Fruit fly (Drosophila melanogaster): ENCODE data around the gene att-ORFB.
A peak's percentile ranks its signal among the peaks of the same experiment; 100 is the strongest.

The att-ORFB gene

DNA sequence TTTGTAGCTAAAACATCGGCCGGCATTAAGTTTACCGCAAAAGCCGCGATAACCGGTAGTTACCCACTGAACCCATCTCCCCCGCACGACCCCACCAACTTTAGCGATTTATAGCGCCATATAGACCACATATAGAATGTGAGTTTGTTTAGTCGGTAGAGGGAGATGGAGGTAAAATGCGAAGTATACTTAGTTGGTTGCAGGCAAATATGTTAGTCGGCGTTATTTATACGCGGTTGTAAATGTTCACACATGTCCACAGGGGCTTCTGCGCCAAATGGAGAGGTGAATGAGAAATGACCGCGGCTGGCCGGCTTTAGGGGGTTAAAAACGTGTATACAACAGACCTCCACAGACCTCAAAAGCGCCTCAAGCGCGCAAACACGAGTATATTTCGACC, 8.5 kb downstream of the att-ORFB start:
- peak; percentile 62 for TF ChIP-seq svp (GFP tag)
- peak; percentile 31; the same call in 1 of the 3 replicates for TF ChIP-seq CG6163 (GFP tag; IDR thresholded peaks at IDR 0.05)
- no peak for TF ChIP-seq net (GFP tag; optimal IDR thresholded peaks at IDR 0.05)
- TF ChIP-seq eg (GFP tag; IDR thresholded peaks at IDR 0.05), result peak; percentile 45; the same call in 1 of the 3 replicates
- TF ChIP-seq fkh (GFP tag; optimal IDR thresholded peaks at IDR 0.05), result peak; percentile 54

DNA sequence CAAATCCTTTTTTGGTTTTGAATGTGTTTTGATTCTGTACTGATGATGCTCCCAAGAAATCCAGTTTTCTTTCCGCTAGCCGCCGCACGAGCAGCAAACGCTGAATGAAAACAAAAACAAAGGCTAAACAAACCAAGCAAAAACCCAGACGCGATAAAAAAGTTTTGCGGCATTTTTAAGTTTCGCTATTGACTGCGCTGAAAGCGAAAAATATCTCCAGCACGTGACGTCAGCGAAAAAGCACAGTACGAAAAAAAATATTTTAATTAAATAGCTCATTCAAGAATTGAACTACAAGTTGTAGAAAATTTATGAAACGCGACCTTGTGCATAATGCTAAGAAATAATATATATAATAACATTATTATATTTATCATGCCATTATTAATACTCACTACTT, 9.2 kb downstream of the att-ORFB start:
- TF ChIP-seq OdsH (GFP tag; optimal IDR thresholded peaks at IDR 0.05) (peak; percentile 17), CG4318 (GFP tag; optimal IDR thresholded peaks at IDR 0.05) (no peak)

DNA sequence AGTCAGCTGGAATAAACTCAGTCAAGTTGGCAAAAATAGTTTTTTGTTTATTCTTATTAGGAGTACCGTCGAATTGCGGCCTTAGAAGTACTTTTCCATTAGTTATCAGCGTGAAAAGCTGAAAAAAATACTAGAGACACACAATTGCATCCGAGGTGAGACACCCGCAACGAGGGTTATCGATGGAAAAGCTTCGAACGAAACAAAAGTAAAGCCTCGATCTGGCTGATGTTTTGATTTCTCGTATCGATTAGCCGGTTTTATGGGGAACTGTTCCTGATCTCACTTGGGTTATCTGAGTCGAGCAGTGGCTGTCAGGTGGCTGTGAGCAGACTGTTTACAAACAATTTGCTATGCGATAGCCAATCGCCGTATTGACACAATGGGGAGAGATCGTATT, 10.5 kb downstream of the att-ORFB start:
- TF ChIP-seq CG3919 (GFP tag; optimal IDR thresholded peaks at IDR 0.05), result no peak
- TF ChIP-seq svp (GFP tag), result peak; percentile 99
- TF ChIP-seq fkh (GFP tag; optimal IDR thresholded peaks at IDR 0.05), result peak; percentile 15

DNA sequence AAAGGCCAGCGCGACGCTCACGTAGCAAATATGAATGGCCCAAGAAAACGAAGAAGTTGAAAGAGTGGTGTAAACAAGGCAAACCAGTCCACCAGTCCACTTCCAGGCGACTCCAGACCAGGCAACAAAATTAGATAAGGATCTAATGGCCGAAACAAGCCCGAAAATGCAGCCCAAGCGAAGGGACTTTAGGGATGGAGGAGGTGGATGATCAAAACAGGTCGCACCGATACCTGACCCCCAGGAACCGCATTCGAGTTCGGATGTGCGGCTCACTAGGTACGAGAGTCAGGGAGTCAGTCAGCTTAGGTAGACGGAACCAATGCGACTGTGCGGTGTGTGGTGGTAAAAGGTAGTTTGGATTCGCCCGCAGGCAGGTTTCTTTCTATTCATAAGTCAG, 11.0 kb downstream of the att-ORFB start:
- TF ChIP-seq OdsH (GFP tag; optimal IDR thresholded peaks at IDR 0.05) (no peak), Eip78C (GFP tag) (peak; percentile 23)

DNA sequence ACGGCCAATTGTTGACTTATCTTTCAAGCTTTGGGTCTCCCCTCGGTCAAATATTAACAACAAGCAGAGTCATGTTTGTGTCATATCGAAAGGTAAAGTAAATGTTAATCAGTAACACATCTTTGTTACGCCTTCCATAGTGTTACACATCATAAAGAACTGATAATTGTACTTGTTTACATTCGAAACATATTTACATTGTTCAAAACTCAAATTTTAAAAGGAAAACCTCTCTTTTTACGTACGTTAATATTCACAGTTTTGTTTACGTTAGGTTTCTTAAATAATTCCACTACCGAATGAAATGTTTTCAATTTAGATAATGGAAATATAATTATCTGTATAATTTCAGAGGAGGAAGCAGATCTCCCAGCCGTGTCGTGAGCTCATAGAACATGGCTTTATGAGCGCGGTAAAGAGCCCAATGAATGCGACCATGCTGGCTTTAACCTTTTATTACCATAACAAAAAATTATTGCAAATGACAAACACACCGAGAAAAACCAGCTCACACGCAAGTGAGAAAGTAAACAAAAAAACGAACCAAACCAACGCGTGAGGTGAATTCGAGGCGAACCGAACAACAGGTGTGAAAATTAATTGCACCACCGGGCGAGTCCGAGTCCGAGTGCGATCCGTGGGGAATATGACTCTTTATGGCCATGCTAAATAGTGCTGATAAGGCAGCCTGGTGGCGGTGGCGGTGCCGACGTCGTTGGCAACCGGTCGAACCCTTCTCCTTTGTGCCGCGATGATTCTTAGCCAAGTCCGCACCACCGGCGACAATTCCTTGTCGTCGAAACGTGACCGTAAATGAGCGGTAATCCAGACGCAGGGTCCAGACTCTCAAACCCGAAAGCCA, 11.7 kb downstream of the att-ORFB start:
- TF ChIP-seq Eip78C (GFP tag), result peak; percentile 70
- TF ChIP-seq eg (GFP tag; IDR thresholded peaks at IDR 0.05), result no peak
- TF ChIP-seq CG6163 (GFP tag; IDR thresholded peaks at IDR 0.05), result 0 out of 3 replicates have a peak, but pooled peaks have one; percentile 8
- TF ChIP-seq lz (GFP tag; optimal IDR thresholded peaks at IDR 0.05), result no peak
- TF ChIP-seq CG31627 (GFP tag; optimal IDR thresholded peaks at IDR 0.05), result no peak
- TF ChIP-seq esn (GFP tag; optimal IDR thresholded peaks at IDR 0.05), result peak; percentile 12
- peak; percentile 76 for TF ChIP-seq fkh (GFP tag; optimal IDR thresholded peaks at IDR 0.05)
- TF ChIP-seq svp (GFP tag), result peak; percentile 41
- peak; percentile 32 for TF ChIP-seq CG1621 (tag; optimal IDR thresholded peaks at IDR 0.05)
- TF ChIP-seq CG15336 (GFP tag; IDR thresholded peaks at IDR 0.05), result 0 out of 2 replicates have a peak, but pooled peaks have one; percentile 19

DNA sequence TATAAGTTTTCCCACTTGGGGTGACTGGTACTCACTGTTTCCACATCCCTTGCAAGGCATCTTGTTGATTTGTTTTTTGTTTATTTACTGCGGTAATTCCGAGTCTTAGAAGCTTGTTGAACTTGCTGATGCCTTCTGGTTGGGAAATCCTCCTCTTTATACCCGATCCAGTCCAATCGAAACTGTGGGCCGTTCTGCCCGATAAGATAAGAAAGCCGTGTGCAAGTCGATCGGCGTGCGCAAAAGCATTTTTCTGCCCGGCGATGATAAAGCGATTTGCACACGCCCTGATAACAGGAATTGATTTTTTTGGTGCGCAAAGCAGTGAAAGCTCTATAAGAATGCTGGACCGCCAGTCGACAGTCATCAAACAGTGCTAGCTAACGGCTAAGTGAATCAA, 19.6 kb downstream of the att-ORFB start, which contains the start of the genes MtnE and MtnD:
MtnE (minus strand) TSS at position 130 of the 400 bp plus-strand sequence.
MtnD (plus strand) TSS at position 388 of the 400 bp plus-strand sequence.
- TF ChIP-seq Eip78C (GFP tag), result peak; percentile 69
- TF ChIP-seq CG31627 (GFP tag; optimal IDR thresholded peaks at IDR 0.05), result no peak
- peak; percentile 88 for TF ChIP-seq svp (GFP tag)
- TF ChIP-seq CG3919 (GFP tag; optimal IDR thresholded peaks at IDR 0.05), result peak; percentile 16
- TF ChIP-seq vri (GFP tag; optimal IDR thresholded peaks at IDR 0.05), result peak; percentile 29

DNA sequence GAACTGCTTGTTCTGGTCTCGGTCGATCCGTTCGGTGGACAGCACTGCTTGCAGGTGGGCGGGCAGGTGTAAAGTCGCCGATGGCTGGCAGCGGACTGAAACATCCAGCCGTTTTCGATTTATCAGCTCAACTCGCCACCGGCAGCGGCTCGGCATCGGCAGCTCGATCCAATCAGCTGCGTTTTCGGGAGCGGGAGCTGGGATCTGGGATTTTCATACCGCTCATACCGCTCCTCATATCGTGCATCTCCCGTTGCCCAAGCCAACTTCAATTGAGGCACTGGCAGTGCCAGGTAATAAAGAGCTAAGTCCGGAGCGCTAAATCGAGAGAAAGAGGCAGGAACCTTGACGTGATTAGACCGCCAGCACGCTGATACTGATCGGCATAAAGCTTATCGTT, 41.8 kb downstream of the att-ORFB start, which contains the start of gene MFS9:
MFS9 (minus strand) TSS at position 101 of the 400 bp plus-strand sequence.
- TF ChIP-seq CG15336 (GFP tag; IDR thresholded peaks at IDR 0.05) (no peak), CG8119 (GFP tag; IDR thresholded peaks at IDR 0.05) (no peak)

DNA sequence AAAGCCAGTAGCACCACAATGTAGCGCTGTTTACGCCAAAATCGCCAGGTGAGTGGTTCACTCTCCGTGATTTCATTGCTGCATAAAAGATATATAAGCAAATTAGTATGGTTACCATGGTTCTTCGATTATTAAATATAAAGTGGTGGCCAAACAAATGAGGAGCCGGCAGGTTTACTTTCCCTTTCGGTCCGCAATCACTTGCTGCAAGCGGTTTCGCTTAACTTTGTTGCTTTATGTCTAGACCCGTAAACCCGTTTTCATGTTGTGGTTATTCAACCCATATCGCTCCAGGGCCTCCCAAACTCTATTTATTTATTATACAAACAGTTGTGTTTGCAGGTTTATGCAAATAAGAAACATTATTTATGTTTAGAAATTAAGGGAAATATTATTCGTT, 44.8 kb downstream of the att-ORFB start:
- peak; percentile 74 for TF ChIP-seq dsx (GFP tag; optimal IDR thresholded peaks at IDR 0.05; ENCODE audit: poor library complexity, severe bottlenecking)
- peak; percentile 16 for TF ChIP-seq Blimp-1 (GFP tag; optimal IDR thresholded peaks at IDR 0.05)
- TF ChIP-seq CG10669 (GFP tag; optimal IDR thresholded peaks at IDR 0.05), result no peak
- TF ChIP-seq Eip78C (GFP tag), result peak; percentile 31

DNA sequence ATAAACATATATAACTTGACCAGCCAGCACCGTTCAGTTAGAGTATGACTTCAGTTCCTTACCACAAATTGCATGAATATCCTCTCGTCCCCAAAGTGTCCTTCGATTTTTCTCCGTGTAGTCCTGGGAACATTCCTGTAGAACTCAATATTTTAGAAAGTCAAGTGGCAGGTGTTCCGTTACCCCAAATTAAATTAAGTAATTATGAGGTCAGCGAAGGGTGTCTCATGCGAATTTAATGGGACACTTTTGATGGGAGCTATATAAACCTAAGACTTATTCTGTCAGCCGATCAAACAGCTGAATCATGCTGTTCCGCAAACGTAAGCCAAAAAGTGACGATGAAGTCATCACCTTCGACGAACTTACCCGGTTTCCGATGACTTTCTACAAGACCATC, 49.7 kb downstream of the att-ORFB start, which contains the start of gene Or92a:
Or92a (plus strand) TSS at position 301 of the 400 bp plus-strand sequence.
- TF ChIP-seq CG10631 (GFP tag; optimal IDR thresholded peaks at IDR 0.05), result no peak
- no peak for TF ChIP-seq Sox14 (GFP tag; optimal IDR thresholded peaks at IDR 0.05)
- no peak for TF ChIP-seq Lpt (GFP tag; optimal IDR thresholded peaks at IDR 0.05)
- TF ChIP-seq CG32006 (GFP tag; optimal IDR thresholded peaks at IDR 0.05), result no peak
- no peak for TF ChIP-seq Hr38 (GFP tag; optimal IDR thresholded peaks at IDR 0.05)
- no peak for TF ChIP-seq dsx (GFP tag; optimal IDR thresholded peaks at IDR 0.05; ENCODE audit: poor library complexity, severe bottlenecking)
- TF ChIP-seq achi (GFP tag; optimal IDR thresholded peaks at IDR 0.05), result no peak

All from whole organism, prepupa.